Fruit fly (Drosophila melanogaster) whole organism, embryonic: ENCODE data around the gene MEP-1.
A peak's percentile ranks its signal among the peaks of the same experiment; 100 is the strongest.

ENCODE experiments used
- CG10267 ChIP-seq: fragments of 200-800 bp; sonication (Bioruptor generic); optimal IDR thresholded peaks from 2 replicates; lab custom pipeline; 2018; ENCODE audit warnings: missing biosample characterization, mild to moderate bottlenecking, missing genetic modification characterization, moderate library complexity
- CG10366 ChIP-seq: fragments of 200-800 bp; sonication (Bioruptor generic); IDR thresholded peaks from 2 replicates; pipeline ENCODE4 v1.3.6; 2022; ENCODE audit warnings: missing biosample characterization, missing genetic modification characterization
- CG10543 ChIP-seq: fragments of 200-800 bp; sonication (Bioruptor generic); optimal IDR thresholded peaks from 3 replicates; lab custom pipeline; 2017; ENCODE audit warnings: missing biosample characterization, mild to moderate bottlenecking, missing genetic modification characterization, moderate library complexity
- CG10959 ChIP-seq: fragments of 200-800 bp; sonication (Bioruptor generic); IDR thresholded peaks from 2 replicates; pipeline ENCODE4 v1.3.6; 2022; ENCODE audit warnings: missing biosample characterization, missing genetic modification characterization
- CG11093 ChIP-seq: fragments of 200-800 bp; sonication (Bioruptor generic); IDR thresholded peaks from 3 replicates; pipeline ENCODE4 v1.3.6; 2022; ENCODE audit warnings: missing biosample characterization, missing genetic modification characterization
- CG11723 ChIP-seq: fragments of 200-800 bp; sonication (Bioruptor generic); optimal IDR thresholded peaks from 2 replicates; lab custom pipeline; 2017; ENCODE audit warnings: missing biosample characterization, mild to moderate bottlenecking, missing genetic modification characterization
- CG1647 ChIP-seq: fragments of 200-800 bp; sonication (Bioruptor generic); optimal IDR thresholded peaks from 3 replicates; lab custom pipeline; 2016; ENCODE audit warnings: missing biosample characterization, missing genetic modification characterization
- CG2120 ChIP-seq: fragments of 200-800 bp; sonication (Bioruptor generic); optimal IDR thresholded peaks from 3 replicates; lab custom pipeline; 2016; ENCODE audit warnings: missing biosample characterization, missing genetic modification characterization
- CG32532 ChIP-seq: fragments of 200-800 bp; sonication (Bioruptor generic); IDR thresholded peaks from 2 replicates; pipeline ENCODE4 v1.3.6; 2022; ENCODE audit warnings: missing biosample characterization, missing genetic modification characterization
- CG4854 ChIP-seq: fragments of 200-800 bp; sonication (Bioruptor generic); optimal IDR thresholded peaks from 2 replicates; lab custom pipeline; 2016; ENCODE audit warnings: missing biosample characterization, missing genetic modification characterization, inconsistent platforms
- CG6683 ChIP-seq: fragments of 200-800 bp; sonication (Bioruptor generic); optimal IDR thresholded peaks from 2 replicates; lab custom pipeline; 2017; ENCODE audit warnings: missing biosample characterization, mild to moderate bottlenecking, missing genetic modification characterization, missing genetic modification reagents
- CG6765 ChIP-seq: fragments of 200-800 bp; sonication (Bioruptor generic); optimal IDR thresholded peaks from 3 replicates; lab custom pipeline; 2017; ENCODE audit warnings: missing biosample characterization, mild to moderate bottlenecking, missing genetic modification characterization
- CG8359 ChIP-seq: fragments of 200-800 bp; sonication (Bioruptor generic); optimal IDR thresholded peaks from 2 replicates; lab custom pipeline; 2017; ENCODE audit warnings: missing biosample characterization, mild to moderate bottlenecking, missing genetic modification characterization, borderline replicate concordance
- CG9797 ChIP-seq: fragments of 200-800 bp; sonication (Bioruptor generic); optimal IDR thresholded peaks from 3 replicates; lab custom pipeline; 2018; ENCODE audit warnings: missing biosample characterization, mild to moderate bottlenecking, missing genetic modification characterization
- Dref ChIP-seq: fragments of 200-800 bp; sonication (Bioruptor generic); IDR thresholded peaks from 2 replicates; pipeline ENCODE4 v1.3.6; 2022; ENCODE audit warnings: missing biosample characterization, missing genetic modification characterization
- E2f1 ChIP-seq: fragments of 200-800 bp; sonication (Bioruptor generic); IDR thresholded peaks from 2 replicates; pipeline ENCODE4 v1.3.6; 2022; ENCODE audit warnings: missing biosample characterization, missing genetic modification characterization
- H15 ChIP-seq: fragments of 200-800 bp; sonication (Bioruptor generic); IDR thresholded peaks from 3 replicates; pipeline ENCODE4 v1.3.6; 2022; ENCODE audit warnings: missing biosample characterization, missing genetic modification characterization
- Hey ChIP-seq: fragments of 200-800 bp; sonication (Bioruptor generic); optimal IDR thresholded peaks from 3 replicates; lab custom pipeline; 2018; ENCODE audit warnings: missing biosample characterization, mild to moderate bottlenecking, missing genetic modification characterization
- Hr3 ChIP-seq: fragments of 200-800 bp; sonication (Bioruptor generic); optimal IDR thresholded peaks from 3 replicates; lab custom pipeline; 2016; ENCODE audit warnings: missing biosample characterization, missing genetic modification characterization
- Hr51 ChIP-seq, 2 experiments: fragments of 200-800 bp; sonication (Bioruptor generic); optimal IDR thresholded peaks; 2 replicates in 1 of 2; 3 replicates in 1 of 2; lab custom pipeline; 2016 to 2018; ENCODE audit warnings: missing biosample characterization in 2 of 2, missing genetic modification characterization in 2 of 2, mild to moderate bottlenecking in 1 of 2, moderate library complexity in 1 of 2
- Hr78 ChIP-seq, 2 experiments: fragments of 200-800 bp in 1 of 2; fragments of >200 bp in 1 of 2; sonication (Bioruptor generic) in 1 of 2; optimal IDR thresholded peaks; 2 replicates each; lab custom pipeline; 2017 to 2019; ENCODE audit warnings: missing biosample characterization in 2 of 2, missing genetic modification characterization in 2 of 2, mild to moderate bottlenecking in 1 of 2, moderate library complexity in 1 of 2
- Lpt ChIP-seq: fragments of >200 bp; optimal IDR thresholded peaks from 2 replicates; lab custom pipeline; 2018; ENCODE audit warnings: missing biosample characterization, missing genetic modification characterization
- MTF-1 ChIP-seq: fragments of 200-800 bp; sonication (Bioruptor generic); optimal IDR thresholded peaks from 2 replicates; lab custom pipeline; 2018; ENCODE audit warnings: missing biosample characterization, mild to moderate bottlenecking, missing genetic modification characterization, borderline replicate concordance
- Max ChIP-seq: fragments of 200-800 bp; sonication (Bioruptor generic); optimal IDR thresholded peaks from 2 replicates; lab custom pipeline; 2016; ENCODE audit warnings: missing biosample characterization, mild to moderate bottlenecking, missing genetic modification characterization
- Med ChIP-seq: fragments of 200-800 bp; sonication (Bioruptor generic); peaks from one replicate; lab custom pipeline; 2016; ENCODE audit warnings: missing biosample characterization, missing genetic modification characterization, mild to moderate bottlenecking, inconsistent platforms, moderate library complexity
- Myb ChIP-seq: fragments of 200-800 bp; sonication (Bioruptor generic); optimal IDR thresholded peaks from 2 replicates; lab custom pipeline; 2016; ENCODE audit warnings: missing biosample characterization, missing genetic modification characterization
- Neu2 ChIP-seq: fragments of 200-800 bp; sonication (Bioruptor generic); optimal IDR thresholded peaks from 3 replicates; lab custom pipeline; 2016; ENCODE audit warnings: missing biosample characterization, missing genetic modification characterization, borderline replicate concordance
- Sry-δ ChIP-seq: fragments of 200-800 bp; sonication (Bioruptor generic); optimal IDR thresholded peaks from 2 replicates; lab custom pipeline; 2016; ENCODE audit warnings: missing biosample characterization, missing genetic modification characterization
- Trl ChIP-seq, 3 experiments: fragments of >200 bp in 2 of 3; fragments of 200-800 bp in 1 of 3; sonication (Bioruptor generic) in 1 of 3; optimal IDR thresholded peaks; 2 replicates in 1 of 3; 3 replicates in 2 of 3; lab custom pipeline; 2016 to 2017; ENCODE audit warnings: missing biosample characterization in 1 of 3, missing genetic modification characterization in 1 of 3
- Usf ChIP-seq: fragments of 200-800 bp; sonication (Bioruptor generic); optimal IDR thresholded peaks from 2 replicates; lab custom pipeline; 2017; ENCODE audit warnings: missing genotype, missing biosample characterization, missing genetic modification characterization
- ase ChIP-seq: fragments of 200-800 bp; sonication (Bioruptor generic); IDR thresholded peaks from 3 replicates; pipeline ENCODE4 v1.3.6; 2022; ENCODE audit warnings: missing biosample characterization, missing genetic modification characterization
- bbx ChIP-seq: fragments of 200-800 bp; sonication (Bioruptor generic); IDR thresholded peaks from 2 replicates; pipeline ENCODE4 v1.3.6; 2022; ENCODE audit warnings: missing biosample characterization, missing genetic modification characterization; ENCODE audit not compliant: partially characterized antibody
- chinmo ChIP-seq: fragments of 200-800 bp; sonication (Bioruptor generic); IDR thresholded peaks from 4 replicates; pipeline ENCODE4 v1.3.6; 2022; ENCODE audit warnings: missing biosample characterization, missing genetic modification characterization; ENCODE audit not compliant: partially characterized antibody
- dati ChIP-seq: fragments of 200-800 bp; sonication (Bioruptor generic); IDR thresholded peaks from 2 replicates; pipeline ENCODE4 v1.3.6; 2022; ENCODE audit warnings: missing biosample characterization, missing genetic modification characterization
- ems ChIP-seq: fragments of 200-800 bp; sonication (Bioruptor generic); optimal IDR thresholded peaks from 3 replicates; lab custom pipeline; 2016; ENCODE audit warnings: missing biosample characterization, missing genetic modification characterization
- ftz-f1 ChIP-seq: fragments of 200-800 bp; sonication (Bioruptor generic); optimal IDR thresholded peaks from 2 replicates; lab custom pipeline; 2016; ENCODE audit warnings: missing biosample characterization, missing genetic modification characterization
- grau ChIP-seq: fragments of 200-800 bp; optimal IDR thresholded peaks from 3 replicates; lab custom pipeline; 2019; ENCODE audit warnings: missing biosample characterization, mild to moderate bottlenecking, missing genetic modification characterization, moderate library complexity
- pzg ChIP-seq: fragments of 200-800 bp; sonication (Bioruptor generic); optimal IDR thresholded peaks from 3 replicates; lab custom pipeline; 2018; ENCODE audit warnings: missing biosample characterization, mild to moderate bottlenecking, missing genetic modification characterization, moderate library complexity
- run ChIP-seq: fragments of 200-800 bp; sonication (Bioruptor generic); optimal IDR thresholded peaks from 3 replicates; lab custom pipeline; 2018; ENCODE audit warnings: missing biosample characterization, mild to moderate bottlenecking, missing genetic modification characterization
- sc ChIP-seq, 3 experiments: fragments of >200 bp in 2 of 3; fragments of 200-800 bp in 1 of 3; sonication (Bioruptor generic) in 1 of 3; optimal IDR thresholded peaks; 2 replicates in 2 of 3; 3 replicates in 1 of 3; lab custom pipeline; 2017; ENCODE audit warnings: mild to moderate bottlenecking in 1 of 3, missing biosample characterization in 1 of 3, missing genetic modification characterization in 1 of 3, missing genetic modification reagents in 1 of 3
- sens ChIP-seq: fragments of 200-800 bp; sonication (Bioruptor generic); peaks from one replicate; lab custom pipeline; 2016; ENCODE audit warnings: missing biosample characterization, missing genetic modification characterization
- slbo ChIP-seq: fragments of 200-800 bp; sonication (Bioruptor generic); IDR thresholded peaks from 2 replicates; pipeline ENCODE4 v1.3.6; 2022; ENCODE audit warnings: missing biosample characterization, missing genetic modification characterization
- sr ChIP-seq: fragments of 200-800 bp; sonication (Bioruptor generic); IDR thresholded peaks from 3 replicates; pipeline ENCODE4 v1.3.6; 2022; ENCODE audit warnings: missing biosample characterization, missing genetic modification characterization
- stwl ChIP-seq: fragments of 200-800 bp; sonication (Bioruptor generic); optimal IDR thresholded peaks from 3 replicates; lab custom pipeline; 2018; ENCODE audit warnings: missing biosample characterization, mild to moderate bottlenecking, missing genetic modification characterization, moderate library complexity
- tna ChIP-seq: fragments of 200-800 bp; sonication (Bioruptor generic); IDR thresholded peaks from 2 replicates; pipeline ENCODE4 v1.3.6; 2022; ENCODE audit warnings: missing biosample characterization, missing genetic modification characterization; ENCODE audit not compliant: partially characterized antibody
- twi ChIP-seq: fragments of 200-800 bp; optimal IDR thresholded peaks from 2 replicates; lab custom pipeline; 2019; ENCODE audit warnings: missing biosample characterization, mild to moderate bottlenecking, missing genetic modification characterization, moderate library complexity
- yki ChIP-seq: fragments of >200 bp; optimal IDR thresholded peaks from 3 replicates; lab custom pipeline; 2018
- z ChIP-seq: fragments of 200-800 bp; sonication (Bioruptor generic); IDR thresholded peaks from 3 replicates; pipeline ENCODE4 v1.3.6; 2022; ENCODE audit warnings: missing biosample characterization, missing genetic modification characterization

The MEP-1 gene

dm6 chr3L:2582753-2583536 lies 48.6 kb upstream of the MEP-1 start (continued):
- TF ChIP-seq Neu2 (GFP tag; lab: Kevin White, UChicago) (no peak), CG4854 (GFP tag; lab: Kevin White, UChicago) (peak; percentile 64), CG32532 (peak; percentile 31; the same call in 1 of the 2 replicates), twi (tag; lab: Kevin White, UChicago) (peak; percentile 97), E2f1 (GFP tag; lab: Robert Waterston, UW) (peak; percentile 80), CG11093 (GFP tag; lab: Robert Waterston, UW) (peak; percentile 61; the same call in 1 of the 3 replicates), CG6765 (peak; percentile 16), CG9797 (GFP tag; lab: Kevin White, UChicago) (no peak), pzg (no peak)
- TF ChIP-seq, all 482 proteins: peak for 354

DNA sequence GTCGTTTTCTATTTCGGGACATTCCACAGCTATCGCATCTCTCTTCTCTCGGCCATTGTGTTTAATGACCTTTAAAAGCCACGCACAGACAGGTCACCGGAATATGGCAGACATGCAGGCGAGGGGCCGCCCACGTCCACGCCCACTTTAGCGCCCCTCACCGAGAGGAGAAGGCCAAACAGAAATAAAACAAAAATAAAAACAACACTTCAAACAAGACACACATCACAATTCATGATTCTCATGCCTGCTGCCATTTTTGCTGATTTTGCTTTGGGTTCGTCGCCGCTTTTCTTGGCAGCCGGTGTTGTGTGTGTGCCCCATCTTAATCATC lies 48.0 kb upstream of the MEP-1 start:
- no peak for TF ChIP-seq tna (GFP tag; lab: Robert Waterston, UW)
- no peak for TF ChIP-seq Dref
- no peak for TF ChIP-seq Hr51 (GFP tag; optimal IDR thresholded peaks at IDR 0.05; lab: Kevin White, UChicago)
- 0 out of 2 replicates have a peak, but pooled peaks have one; percentile 20 for TF ChIP-seq bbx
- no peak for TF ChIP-seq Lpt (GFP tag; lab: Kevin White, UChicago)
- TF ChIP-seq Hr3 (GFP tag; lab: Kevin White, UChicago): no peak
- TF ChIP-seq Med (GFP tag; lab: Kevin White, UChicago): peak; percentile 27
- no peak for TF ChIP-seq CG10267
- peak; percentile 99 for TF ChIP-seq sr (GFP tag; lab: Robert Waterston, UW)
- no peak for TF ChIP-seq Max (GFP tag; lab: Kevin White, UChicago)
- TF ChIP-seq z (GFP tag; lab: Robert Waterston, UW): no peak
- TF ChIP-seq grau: no peak
- TF ChIP-seq chinmo: no peak
- TF ChIP-seq CG2120 (GFP tag; lab: Kevin White, UChicago): no peak
- TF ChIP-seq CG8359 (GFP tag; lab: Kevin White, UChicago): no peak
- no peak for TF ChIP-seq CG1647 (GFP tag; lab: Kevin White, UChicago)
- no peak for TF ChIP-seq Usf (GFP tag; lab: Kevin White, UChicago)
- TF ChIP-seq CG10366 (GFP tag; lab: Robert Waterston, UW): no peak
- no peak for TF ChIP-seq sens
- TF ChIP-seq ftz-f1 (GFP tag; lab: Kevin White, UChicago): peak; percentile 53
- no peak for TF ChIP-seq yki
- no peak for TF ChIP-seq CG11723 (GFP tag; lab: Kevin White, UChicago)
- no peak for TF ChIP-seq H15 (GFP tag; lab: Robert Waterston, UW)
- no peak for TF ChIP-seq dati
- no peak for TF ChIP-seq CG10959
- TF ChIP-seq Hr78 (GFP tag; optimal IDR thresholded peaks at IDR 0.05; lab: Kevin White, UChicago): peak in 1 of 2 experiments; percentile 74
- TF ChIP-seq sc (optimal IDR thresholded peaks at IDR 0.05; lab: Kevin White, UChicago): no peak
- TF ChIP-seq sc (GFP tag; optimal IDR thresholded peaks at IDR 0.05; lab: Kevin White, UChicago): no peak
- no peak for TF ChIP-seq Trl (optimal IDR thresholded peaks at IDR 0.05; lab: Kevin White, UChicago)
- no peak for TF ChIP-seq Trl (GFP tag; optimal IDR thresholded peaks at IDR 0.05; lab: Kevin White, UChicago)
- no peak for TF ChIP-seq CG10543
- no peak for TF ChIP-seq CG6683
- no peak for TF ChIP-seq Myb (GFP tag; lab: Kevin White, UChicago)
- no peak for TF ChIP-seq slbo (GFP tag; lab: Robert Waterston, UW)
- TF ChIP-seq ems: no peak
- TF ChIP-seq Sry-δ (GFP tag; lab: Kevin White, UChicago): no peak
- TF ChIP-seq Hey (tag; lab: Kevin White, UChicago): no peak
- no peak for TF ChIP-seq MTF-1 (GFP tag; lab: Kevin White, UChicago)
- TF ChIP-seq run: no peak
- TF ChIP-seq stwl: no peak
- TF ChIP-seq ase (GFP tag; lab: Robert Waterston, UW): no peak
